Worm (Caenorhabditis elegans) whole organism, young adult: ENCODE measurements around the gene Y49F6B.12.

ENCODE experiments used
- B0035.1 ChIP-seq: sonication (generic microtip); optimal IDR thresholded peaks from 2 replicates; lab custom pipeline; 2016; ENCODE audit warnings: missing genetic modification characterization, mild to moderate bottlenecking, missing compliant biosample characterization, missing genotype, missing genetic modification reagents
- B0261.1 ChIP-seq: sonication (generic microtip); optimal IDR thresholded peaks from 2 replicates; lab custom pipeline; 2016; ENCODE audit warnings: mild to moderate bottlenecking, missing genetic modification characterization, moderate library complexity, missing compliant biosample characterization
- F22D6.2 ChIP-seq: sonication (generic microtip); optimal IDR thresholded peaks from 2 replicates; lab custom pipeline; 2016; ENCODE audit warnings: mild to moderate bottlenecking, missing genetic modification characterization, missing compliant biosample characterization
- F33H1.4 ChIP-seq: fragments of 200-800 bp; sonication (Bioruptor generic); IDR thresholded peaks from 2 replicates; pipeline ENCODE4 v1.3.6; 2022; ENCODE audit warnings: missing genetic modification reagents, missing genetic modification characterization, missing compliant biosample characterization
- F39B2.1 ChIP-seq: fragments of 200-800 bp; sonication (Bioruptor generic); IDR thresholded peaks from 2 replicates; pipeline ENCODE4 v1.3.6; 2022; ENCODE audit warnings: missing genetic modification reagents, missing genetic modification characterization, missing compliant biosample characterization
- F49E8.2 ChIP-seq: sonication (generic microtip); optimal IDR thresholded peaks from 3 replicates; lab custom pipeline; 2017; ENCODE audit warnings: missing genetic modification characterization, mild to moderate bottlenecking, missing compliant biosample characterization, antibody characterized with exemption, moderate library complexity; ENCODE audit not compliant: insufficient read depth
- K11D2.4 ChIP-seq: fragments of 200-800 bp; sonication (Bioruptor generic); IDR thresholded peaks from 2 replicates; pipeline ENCODE4 v1.3.6; 2022; ENCODE audit warnings: missing genetic modification reagents, missing genetic modification characterization, missing compliant biosample characterization
- K12H6.12 ChIP-seq: fragments of 200-800 bp; sonication (Bioruptor generic); optimal IDR thresholded peaks from 2 replicates; lab custom pipeline; 2018; ENCODE audit warnings: mild to moderate bottlenecking, missing genetic modification characterization, missing compliant biosample characterization
- T26A5.8 ChIP-seq: sonication (generic microtip); optimal IDR thresholded peaks from 2 replicates; lab custom pipeline; 2016; ENCODE audit warnings: missing genetic modification characterization, missing compliant biosample characterization
- Y56A3A.18 ChIP-seq: fragments of 200-800 bp; sonication (Bioruptor generic); IDR thresholded peaks from 2 replicates; pipeline ENCODE4 v1.3.6; 2022; ENCODE audit warnings: missing genetic modification reagents, missing genetic modification characterization, missing compliant biosample characterization
- Y67H2A.10 ChIP-seq: fragments of 200-800 bp; sonication (Bioruptor generic); conservative IDR thresholded peaks from 2 replicates; pipeline ENCODE4 v1.3.6; 2022; ENCODE audit warnings: missing genetic modification reagents, missing genetic modification characterization, missing compliant biosample characterization
- ZK185.1 ChIP-seq: sonication (generic microtip); optimal IDR thresholded peaks from 2 replicates; lab custom pipeline; 2016; ENCODE audit warnings: mild to moderate bottlenecking, missing genetic modification characterization, missing compliant biosample characterization; ENCODE audit not compliant: poor library complexity, severe bottlenecking
- akir-1 ChIP-seq: fragments of 200-800 bp; sonication (Bioruptor generic); optimal IDR thresholded peaks from 2 replicates; lab custom pipeline; 2018; ENCODE audit warnings: mild to moderate bottlenecking, missing genetic modification characterization, moderate library complexity, missing compliant biosample characterization
- aptf-2 ChIP-seq: fragments of 200-800 bp; sonication (Bioruptor generic); conservative IDR thresholded peaks from 2 replicates; pipeline ENCODE4 v1.3.6; 2022; ENCODE audit warnings: missing genetic modification reagents, missing genetic modification characterization, missing compliant biosample characterization
- aptf-3 ChIP-seq: fragments of 200-800 bp; sonication (Bioruptor generic); IDR thresholded peaks from 2 replicates; pipeline ENCODE4 v1.3.6; 2022; ENCODE audit warnings: missing genetic modification characterization, missing compliant biosample characterization
- cebp-1 ChIP-seq, 2 experiments: fragments of 200-800 bp in 1 of 2; sonication (Bioruptor generic) in 1 of 2; sonication (generic microtip) in 1 of 2; IDR thresholded peaks in 1 of 2; optimal IDR thresholded peaks in 1 of 2; 2 replicates each; pipeline versions ENCODE4 v1.3.6 to Lab custom; 2017 to 2022; ENCODE audit warnings: missing compliant biosample characterization in 2 of 2, missing genetic modification characterization in 2 of 2, mild to moderate bottlenecking in 1 of 2, missing genetic modification reagents in 1 of 2, moderate library complexity in 1 of 2
- ceh-27 ChIP-seq: fragments of 200-800 bp; sonication (Bioruptor generic); optimal IDR thresholded peaks from 2 replicates; lab custom pipeline; 2018; ENCODE audit warnings: mild to moderate bottlenecking, missing genetic modification characterization, moderate library complexity, missing compliant biosample characterization
- egl-44 ChIP-seq: fragments of 200-800 bp; sonication (Bioruptor generic); IDR thresholded peaks from 2 replicates; pipeline ENCODE4 v1.3.6; 2022; ENCODE audit warnings: missing genetic modification reagents, missing genetic modification characterization, missing compliant biosample characterization
- ets-4 ChIP-seq: fragments of 200-800 bp; sonication (Bioruptor generic); optimal IDR thresholded peaks from 2 replicates; lab custom pipeline; 2018; ENCODE audit warnings: mild to moderate bottlenecking, missing genetic modification characterization, missing compliant biosample characterization
- him-1 ChIP-seq: sonication (generic microtip); optimal IDR thresholded peaks from 2 replicates; lab custom pipeline; 2016; ENCODE audit warnings: missing genotype, missing genetic modification reagents, missing genetic modification characterization, missing compliant biosample characterization
- hlh-12 ChIP-seq: sonication (generic microtip); optimal IDR thresholded peaks from 2 replicates; lab custom pipeline; 2016; ENCODE audit warnings: missing genetic modification characterization, missing compliant biosample characterization
- let-526 ChIP-seq: fragments of 200-800 bp; sonication (Bioruptor generic); IDR thresholded peaks from 2 replicates; pipeline ENCODE4 v1.3.6; 2022; ENCODE audit warnings: missing genetic modification reagents, missing genetic modification characterization, missing compliant biosample characterization
- let-607 ChIP-seq, 2 experiments: fragments of 200-800 bp in 1 of 2; sonication (Bioruptor generic) in 1 of 2; sonication (generic microtip) in 1 of 2; optimal IDR thresholded peaks; 2 replicates each; lab custom pipeline; 2016 to 2018; ENCODE audit warnings: mild to moderate bottlenecking in 2 of 2, missing compliant biosample characterization in 2 of 2, missing genetic modification characterization in 2 of 2, moderate library complexity in 2 of 2, missing genotype in 1 of 2
- lin-35 ChIP-seq, 3 experiments: fragments of 150-350 bp in 2 of 3; sonication (generic microtip) in 1 of 3; optimal IDR thresholded peaks; 2 replicates each; lab custom pipeline; 2014 to 2018; ENCODE audit warnings: missing biosample characterization in 3 of 3, missing genetic modification characterization in 3 of 3, missing genetic modification reagents in 3 of 3
- lin-40 ChIP-seq: sonication (generic microtip); optimal IDR thresholded peaks from 2 replicates; lab custom pipeline; 2016; ENCODE audit warnings: missing genetic modification characterization, mild to moderate bottlenecking, missing compliant biosample characterization, missing genotype, missing genetic modification reagents
- lir-1 ChIP-seq: fragments of 200-800 bp; sonication (Bioruptor generic); conservative IDR thresholded peaks from 2 replicates; pipeline ENCODE4 v1.3.6; 2022; ENCODE audit warnings: missing genetic modification reagents, missing genetic modification characterization, missing compliant biosample characterization
- madf-10 ChIP-seq: sonication (generic microtip); optimal IDR thresholded peaks from 2 replicates; lab custom pipeline; 2016; ENCODE audit warnings: mild to moderate bottlenecking, missing genetic modification characterization, missing compliant biosample characterization
- madf-3 ChIP-seq: fragments of 200-800 bp; sonication (Bioruptor generic); IDR thresholded peaks from 2 replicates; pipeline ENCODE4 v1.3.6; 2022; ENCODE audit warnings: missing genetic modification reagents, missing genetic modification characterization, missing compliant biosample characterization
- madf-6 ChIP-seq: fragments of 200-800 bp; sonication (Bioruptor generic); IDR thresholded peaks from 2 replicates; pipeline ENCODE4 v1.3.6; 2022; ENCODE audit warnings: missing genetic modification reagents, missing genetic modification characterization, missing compliant biosample characterization
- mcd-1 ChIP-seq: fragments of 200-800 bp; sonication (Bioruptor generic); IDR thresholded peaks from 2 replicates; pipeline ENCODE4 v1.3.6; 2022; ENCODE audit warnings: missing genetic modification reagents, missing genetic modification characterization, missing compliant biosample characterization
- mel-28 ChIP-seq: sonication (generic microtip); optimal IDR thresholded peaks from 2 replicates; lab custom pipeline; 2016; ENCODE audit warnings: borderline replicate concordance, mild to moderate bottlenecking, missing genetic modification characterization, missing compliant biosample characterization
- mes-4 ChIP-seq: sonication (generic microtip); optimal IDR thresholded peaks from 2 replicates; lab custom pipeline; 2016; ENCODE audit warnings: missing genotype, missing genetic modification characterization, missing compliant biosample characterization
- nhr-120 ChIP-seq: fragments of 200-800 bp; sonication (Bioruptor generic); IDR thresholded peaks from 2 replicates; pipeline ENCODE4 v1.3.6; 2022; ENCODE audit warnings: missing genetic modification characterization, missing compliant biosample characterization
- rcor-1 ChIP-seq: fragments of 200-800 bp; sonication (Bioruptor generic); IDR thresholded peaks from 2 replicates; pipeline ENCODE4 v1.3.6; 2022; ENCODE audit warnings: missing genetic modification reagents, missing genetic modification characterization, missing compliant biosample characterization
- sdz-38 ChIP-seq: sonication (generic microtip); optimal IDR thresholded peaks from 2 replicates; lab custom pipeline; 2016; ENCODE audit warnings: missing genotype, missing genetic modification characterization, missing compliant biosample characterization
- somi-1 ChIP-seq: fragments of 200-800 bp; sonication (Bioruptor generic); optimal IDR thresholded peaks from 2 replicates; lab custom pipeline; 2018; ENCODE audit warnings: mild to moderate bottlenecking, missing genetic modification characterization, missing compliant biosample characterization
- tbp1 ChIP-seq: fragments of 200-800 bp; sonication (Bioruptor generic); optimal IDR thresholded peaks from 2 replicates; lab custom pipeline; 2018; ENCODE audit warnings: mild to moderate bottlenecking, missing genetic modification characterization, missing compliant biosample characterization
- tbx-9 ChIP-seq: sonication (generic microtip); optimal IDR thresholded peaks from 2 replicates; lab custom pipeline; 2016; ENCODE audit warnings: borderline replicate concordance, missing genetic modification characterization, inconsistent platforms, missing compliant biosample characterization
- unc-62 ChIP-seq: fragments of 150-350 bp; optimal IDR thresholded peaks from 2 replicates; lab custom pipeline; 2014; ENCODE audit warnings: missing biosample characterization, missing genetic modification reagents, missing genetic modification characterization
- xnd-1 ChIP-seq: sonication (generic microtip); optimal IDR thresholded peaks from 2 replicates; lab custom pipeline; 2016; ENCODE audit warnings: missing genotype, missing genetic modification reagents, missing genetic modification characterization, missing compliant biosample characterization
- zim-3 ChIP-seq: sonication (generic microtip); optimal IDR thresholded peaks from 2 replicates; lab custom pipeline; 2017; ENCODE audit warnings: mild to moderate bottlenecking, missing genetic modification characterization, moderate library complexity, missing compliant biosample characterization
- ztf-22 ChIP-seq: fragments of 200-800 bp; sonication (Bioruptor generic); optimal IDR thresholded peaks from 2 replicates; lab custom pipeline; 2018; ENCODE audit warnings: mild to moderate bottlenecking, missing genetic modification characterization, moderate library complexity, missing compliant biosample characterization
- ztf-25 ChIP-seq: fragments of 200-800 bp; sonication (Bioruptor generic); IDR thresholded peaks from 2 replicates; pipeline ENCODE4 v1.3.6; 2022; ENCODE audit warnings: missing genetic modification reagents, missing genetic modification characterization, missing compliant biosample characterization
- ztf-28 ChIP-seq: fragments of 200-800 bp; sonication (Bioruptor generic); IDR thresholded peaks from 2 replicates; pipeline ENCODE4 v1.3.6; 2022; ENCODE audit warnings: missing genetic modification reagents, missing genetic modification characterization, missing compliant biosample characterization
- ztf-3 ChIP-seq: fragments of 200-800 bp; sonication (Bioruptor generic); optimal IDR thresholded peaks from 2 replicates; lab custom pipeline; 2018; ENCODE audit warnings: mild to moderate bottlenecking, missing genetic modification characterization, missing compliant biosample characterization
- ztf-6 ChIP-seq: fragments of 200-800 bp; sonication (Bioruptor generic); IDR thresholded peaks from 2 replicates; pipeline ENCODE4 v1.3.6; 2022; ENCODE audit warnings: missing genetic modification reagents, missing genetic modification characterization, missing compliant biosample characterization

The Y49F6B.12 gene

ce11 chrII:3502520-3503323 is 30.5 kb upstream of the Y49F6B.12 start, which contains the start of the genes col-71 and Y49F6B.2 (continued):
- TF ChIP-seq zim-3 (tag; lab: Kevin White, UChicago) (no peak), hlh-12 (tag; lab: Kevin White, UChicago) (no peak), K12H6.12 (peak; percentile 44), madf-10 (tag; lab: Kevin White, UChicago) (peak; percentile 42), akir-1 (GFP tag; lab: Kevin White, UChicago) (no peak), egl-44 (GFP tag; lab: Robert Waterston, UW) (no peak), madf-3 (GFP tag; lab: Robert Waterston, UW) (no peak), ZK185.1 (tag; lab: Kevin White, UChicago) (no peak), madf-6 (GFP tag; lab: Robert Waterston, UW) (peak; percentile 63), rcor-1 (GFP tag; lab: Robert Waterston, UW) (peak; percentile 67), somi-1 (no peak), mel-28 (tag; lab: Kevin White, UChicago) (no peak), lin-40 (tag; lab: Kevin White, UChicago) (peak; percentile 48), cebp-1 (GFP tag; IDR thresholded peaks at IDR 0.05; lab: Robert Waterston, UW) (no peak), cebp-1 (tag; optimal IDR thresholded peaks at IDR 0.05; lab: Kevin White, UChicago) (peak; percentile 53), F39B2.1 (GFP tag; lab: Robert Waterston, UW) (no peak), F22D6.2 (peak; percentile 26), sdz-38 (tag; lab: Kevin White, UChicago) (no peak), ceh-27 (GFP tag; lab: Kevin White, UChicago) (peak; percentile 72), nhr-120 (no peak), let-607 (tag; optimal IDR thresholded peaks at IDR 0.05; lab: Kevin White, UChicago) (peak in 1 of 2 experiments; percentile 52), ets-4 (no peak), lir-1 (GFP tag; lab: Robert Waterston, UW) (peak; percentile 68; the same call in 1 of the 2 replicates), ztf-22 (no peak), mes-4 (no peak), B0035.1 (no peak), lin-35 (GFP tag; optimal IDR thresholded peaks at IDR 0.05; lab: Kevin White, UChicago) (peak in 2 of 3 experiments; percentile 21 to 67), ztf-6 (no peak), T26A5.8 (tag; lab: Kevin White, UChicago) (no peak), K11D2.4 (GFP tag; lab: Robert Waterston, UW) (peak; percentile 69; the same call in 1 of the 2 replicates), Y56A3A.18 (GFP tag; lab: Robert Waterston, UW) (no peak), tbp1 (GFP tag; lab: Kevin White, UChicago) (peak; percentile 49), xnd-1 (no peak), F49E8.2 (tag; lab: Kevin White, UChicago) (no peak), let-526 (0 out of 2 replicates have a peak, but pooled peaks have one; percentile 8), aptf-3 (GFP tag; lab: Robert Waterston, UW) (no peak), him-1 (tag; lab: Kevin White, UChicago) (no peak), F33H1.4 (GFP tag; lab: Robert Waterston, UW) (peak; percentile 54), B0261.1 (tag; lab: Kevin White, UChicago) (no peak), Y67H2A.10 (GFP tag; lab: Robert Waterston, UW) (0 out of 2 replicates have a peak, but pooled peaks have one; percentile 50), ztf-3 (GFP tag; lab: Kevin White, UChicago) (no peak), unc-62 (GFP tag; lab: Kevin White, UChicago) (no peak), aptf-2 (0 out of 2 replicates have a peak, but pooled peaks have one; percentile 22), ztf-25 (GFP tag; lab: Robert Waterston, UW) (0 out of 2 replicates have a peak, but pooled peaks have one; percentile 70), mcd-1 (GFP tag; lab: Robert Waterston, UW) (peak; percentile 98), tbx-9 (no peak), ztf-28 (GFP tag; lab: Robert Waterston, UW) (peak; percentile 53; the same call in 1 of the 2 replicates)
